Worm (Caenorhabditis elegans) whole organism, mixed stage, embryonic: ENCODE results near the gene C37H5.14.

Source experiments
- M03D4.4 ChIP-seq: sonication (generic microtip); optimal IDR thresholded peaks from 2 replicates; lab custom pipeline; 2017; ENCODE audit warnings: mild to moderate bottlenecking, missing genetic modification characterization, missing compliant biosample characterization
- bed-3 ChIP-seq: fragments of 200-800 bp; sonication (Bioruptor generic); optimal IDR thresholded peaks from 3 replicates; lab custom pipeline; 2018; ENCODE audit warnings: mild to moderate bottlenecking, missing genetic modification characterization, moderate library complexity, missing compliant biosample characterization
- ceh-39 ChIP-seq: fragments of 150-350 bp; optimal IDR thresholded peaks from 2 replicates; lab custom pipeline; 2014; ENCODE audit warnings: missing biosample characterization, missing genetic modification characterization
- ceh-43 ChIP-seq: fragments of 200-800 bp; sonication (Bioruptor generic); optimal IDR thresholded peaks from 2 replicates; lab custom pipeline; 2018; ENCODE audit warnings: mild to moderate bottlenecking, missing genetic modification characterization, moderate library complexity, missing compliant biosample characterization
- ceh-83 ChIP-seq: fragments of 200-800 bp; sonication (Bioruptor generic); optimal IDR thresholded peaks from 2 replicates; lab custom pipeline; 2018; ENCODE audit warnings: mild to moderate bottlenecking, missing genetic modification characterization, missing compliant biosample characterization
- ces-1 ChIP-seq: fragments of 150-350 bp; optimal IDR thresholded peaks from 2 replicates; lab custom pipeline; 2014; ENCODE audit warnings: missing biosample characterization, missing genetic modification reagents, missing genetic modification characterization
- cnd-1 ChIP-seq: fragments of 200-800 bp; sonication (Bioruptor generic); optimal IDR thresholded peaks from 2 replicates; lab custom pipeline; 2018; ENCODE audit warnings: mild to moderate bottlenecking, missing genetic modification characterization, missing compliant biosample characterization
- drap-1 ChIP-seq: fragments of 200-800 bp; sonication (Bioruptor generic); optimal IDR thresholded peaks from 3 replicates; lab custom pipeline; 2018; ENCODE audit warnings: mild to moderate bottlenecking, missing genetic modification characterization, missing compliant biosample characterization
- elt-1 ChIP-seq: sonication (generic microtip); optimal IDR thresholded peaks from 2 replicates; lab custom pipeline; 2017; ENCODE audit warnings: missing genetic modification characterization, mild to moderate bottlenecking, missing compliant biosample characterization, antibody characterized with exemption, moderate library complexity, borderline replicate concordance; ENCODE audit not compliant: insufficient read depth
- elt-3 ChIP-seq: fragments of 150-350 bp; optimal IDR thresholded peaks from 2 replicates; lab custom pipeline; 2014; ENCODE audit warnings: missing biosample characterization, missing genetic modification characterization
- flh-1 ChIP-seq: fragments of 200-800 bp; sonication (Bioruptor generic); optimal IDR thresholded peaks from 2 replicates; lab custom pipeline; 2018; ENCODE audit warnings: mild to moderate bottlenecking, missing genetic modification characterization, moderate library complexity, missing compliant biosample characterization
- hlh-1 ChIP-seq: fragments of 150-350 bp; optimal IDR thresholded peaks from 2 replicates; lab custom pipeline; 2014; ENCODE audit warnings: missing biosample characterization, missing genetic modification reagents, missing genetic modification characterization
- lin-13 ChIP-seq: fragments of 150-350 bp; optimal IDR thresholded peaks from 2 replicates; lab custom pipeline; 2014; ENCODE audit warnings: missing biosample characterization, missing genetic modification characterization
- lin-32 ChIP-seq: fragments of 200-800 bp; sonication (Bioruptor generic); optimal IDR thresholded peaks from 2 replicates; lab custom pipeline; 2018; ENCODE audit warnings: mild to moderate bottlenecking, missing genetic modification characterization, missing compliant biosample characterization
- lsy-2 ChIP-seq: fragments of 150-350 bp; optimal IDR thresholded peaks from 2 replicates; lab custom pipeline; 2014; ENCODE audit warnings: missing biosample characterization, missing genetic modification characterization
- mab-5 ChIP-seq: fragments of 150-350 bp; optimal IDR thresholded peaks from 2 replicates; lab custom pipeline; 2014; ENCODE audit warnings: missing biosample characterization, missing genetic modification characterization
- mep-1 ChIP-seq: fragments of 150-350 bp; optimal IDR thresholded peaks from 2 replicates; lab custom pipeline; 2017; ENCODE audit warnings: missing biosample characterization, missing genetic modification reagents, missing genetic modification characterization, inconsistent platforms
- mls-2 ChIP-seq: sonication (generic microtip); optimal IDR thresholded peaks from 2 replicates; lab custom pipeline; 2016; ENCODE audit warnings: mild to moderate bottlenecking, missing genetic modification characterization, moderate library complexity, missing compliant biosample characterization
- nhr-12 ChIP-seq: fragments of 150-350 bp; optimal IDR thresholded peaks from 2 replicates; lab custom pipeline; 2014; ENCODE audit warnings: missing biosample characterization, missing genetic modification characterization
- nhr-2 ChIP-seq: fragments of 150-350 bp; optimal IDR thresholded peaks from 2 replicates; lab custom pipeline; 2014; ENCODE audit warnings: missing biosample characterization, missing genetic modification characterization
- nhr-237 ChIP-seq: fragments of 150-350 bp; optimal IDR thresholded peaks from 2 replicates; lab custom pipeline; 2014; ENCODE audit warnings: missing biosample characterization, missing genetic modification characterization
- nhr-28 ChIP-seq: fragments of 150-350 bp; optimal IDR thresholded peaks from 2 replicates; lab custom pipeline; 2014; ENCODE audit warnings: missing biosample characterization, missing genetic modification characterization
- nhr-76 ChIP-seq: sonication (generic microtip); optimal IDR thresholded peaks from 2 replicates; lab custom pipeline; 2017; ENCODE audit warnings: missing biosample characterization, missing genetic modification characterization
- pha-4 ChIP-seq: fragments of 150-350 bp; optimal IDR thresholded peaks from 2 replicates; lab custom pipeline; 2018; ENCODE audit warnings: missing biosample characterization, missing genetic modification reagents, missing genetic modification characterization
- sem-2 ChIP-seq: fragments of 200-800 bp; sonication (Bioruptor generic); optimal IDR thresholded peaks from 2 replicates; lab custom pipeline; 2018; ENCODE audit warnings: mild to moderate bottlenecking, missing genetic modification characterization, missing compliant biosample characterization
- snpc-4 ChIP-seq: fragments of 150-350 bp; optimal IDR thresholded peaks from 2 replicates; lab custom pipeline; 2014; ENCODE audit warnings: missing biosample characterization, missing genetic modification characterization
- sptf-1 ChIP-seq: sonication (generic microtip); optimal IDR thresholded peaks from 2 replicates; lab custom pipeline; 2017; ENCODE audit warnings: mild to moderate bottlenecking, missing genetic modification characterization, moderate library complexity, missing compliant biosample characterization
- tbx-8 ChIP-seq: fragments of 200-800 bp; sonication (Bioruptor generic); optimal IDR thresholded peaks from 2 replicates; lab custom pipeline; 2018; ENCODE audit warnings: mild to moderate bottlenecking, missing genetic modification characterization, moderate library complexity, missing compliant biosample characterization
- unc-120 ChIP-seq: sonication (generic microtip); optimal IDR thresholded peaks from 2 replicates; lab custom pipeline; 2017; ENCODE audit warnings: missing genetic modification characterization, missing compliant biosample characterization; ENCODE audit not compliant: poor library complexity, severe bottlenecking
- unc-39 ChIP-seq: fragments of 150-350 bp; optimal IDR thresholded peaks from 2 replicates; lab custom pipeline; 2014; ENCODE audit warnings: missing biosample characterization, missing genetic modification characterization
- unc-62 ChIP-seq: fragments of 150-350 bp; optimal IDR thresholded peaks from 2 replicates; lab custom pipeline; 2014; ENCODE audit warnings: missing biosample characterization, missing genetic modification reagents, missing genetic modification characterization
- zip-8 ChIP-seq: fragments of 150-350 bp; optimal IDR thresholded peaks from 2 replicates; lab custom pipeline; 2014; ENCODE audit warnings: missing biosample characterization, missing genetic modification characterization
- ztf-11 ChIP-seq: fragments of 150-350 bp; optimal IDR thresholded peaks from 2 replicates; lab custom pipeline; 2014; ENCODE audit warnings: missing biosample characterization, missing genetic modification characterization

The C37H5.14 gene

ce11 chrV:4834277-4834676 lies at the start of gene C37H5.14:
TSS of gene C37H5.14 (minus strand) at chrV:4834377.
- no peak for TF ChIP-seq bed-3 (GFP tag; lab: Kevin White, UChicago)
- TF ChIP-seq elt-1: no peak
- no peak for TF ChIP-seq mls-2
- no peak for TF ChIP-seq cnd-1 (tag; lab: Kevin White, UChicago)
- no peak for TF ChIP-seq unc-39 (tag; lab: Kevin White, UChicago)
- no peak for TF ChIP-seq ceh-43 (GFP tag; lab: Kevin White, UChicago)
- TF ChIP-seq nhr-12 (tag; lab: Kevin White, UChicago): no peak
- no peak for TF ChIP-seq sptf-1 (tag; lab: Kevin White, UChicago)
- no peak for TF ChIP-seq ces-1 (GFP tag; lab: Kevin White, UChicago)
- TF ChIP-seq ceh-83 (GFP tag; lab: Kevin White, UChicago): no peak
- TF ChIP-seq mab-5 (tag; lab: Kevin White, UChicago): no peak
- TF ChIP-seq elt-3: no peak
- TF ChIP-seq nhr-76 (tag; lab: Kevin White, UChicago): no peak
- no peak for TF ChIP-seq unc-62 (GFP tag; lab: Kevin White, UChicago)
- no peak for TF ChIP-seq mep-1
- no peak for TF ChIP-seq snpc-4 (tag; lab: Kevin White, UChicago)
- TF ChIP-seq zip-8: no peak
- no peak for TF ChIP-seq hlh-1 (tag; lab: Kevin White, UChicago)
- TF ChIP-seq nhr-2: no peak
- no peak for TF ChIP-seq ceh-39

ce11 chrV:4881377-4881776 lies 47.2 kb upstream of the C37H5.14 start, which contains the start of gene str-32:
TSS of gene str-32 (minus strand) at chrV:4881477.
- TF ChIP-seq nhr-2 (no peak), pha-4 (no peak), lsy-2 (tag; lab: Kevin White, UChicago) (no peak), elt-3 (no peak), zip-8 (no peak), snpc-4 (tag; lab: Kevin White, UChicago) (no peak)

- TF ChIP-seq lin-13 (tag; lab: Kevin White, UChicago): no peak
- no peak for TF ChIP-seq sem-2
- TF ChIP-seq unc-62 (GFP tag; lab: Kevin White, UChicago): no peak
- no peak for TF ChIP-seq sptf-1 (tag; lab: Kevin White, UChicago)
- TF ChIP-seq ceh-39: no peak
- TF ChIP-seq mls-2: no peak
- TF ChIP-seq ceh-83 (GFP tag; lab: Kevin White, UChicago): no peak
- no peak for TF ChIP-seq mep-1
- TF ChIP-seq nhr-76 (tag; lab: Kevin White, UChicago): no peak
- TF ChIP-seq M03D4.4 (tag; lab: Kevin White, UChicago): no peak
- no peak for TF ChIP-seq lin-32
- no peak for TF ChIP-seq unc-120 (tag; lab: Kevin White, UChicago)
- no peak for TF ChIP-seq nhr-28 (tag; lab: Kevin White, UChicago)
- TF ChIP-seq cnd-1 (tag; lab: Kevin White, UChicago): no peak
- TF ChIP-seq, all 35 proteins: peak for 0
Measured at ce11 chrV:4879251-4879650, 45.1 kb upstream of the C37H5.14 start, which contains the start of gene T19H12.15. TSS of gene T19H12.15 (minus strand) at chrV:4879351.

- TF ChIP-seq nhr-28 (tag; lab: Kevin White, UChicago) (no peak), lin-32 (no peak), ceh-39 (no peak), ztf-11 (tag; lab: Kevin White, UChicago) (no peak), nhr-12 (tag; lab: Kevin White, UChicago) (no peak), lin-13 (tag; lab: Kevin White, UChicago) (no peak), elt-1 (no peak), unc-120 (tag; lab: Kevin White, UChicago) (no peak), lsy-2 (tag; lab: Kevin White, UChicago) (no peak), sptf-1 (tag; lab: Kevin White, UChicago) (no peak), tbx-8 (no peak), elt-3 (no peak), mls-2 (no peak), ceh-43 (GFP tag; lab: Kevin White, UChicago) (no peak), M03D4.4 (tag; lab: Kevin White, UChicago) (no peak), unc-39 (tag; lab: Kevin White, UChicago) (no peak)
Measured at ce11 chrV:4877587-4877986, 43.4 kb upstream of the C37H5.14 start, which contains the start of gene T19H12.6. TSS of gene T19H12.6 (minus strand) at chrV:4877687.

ce11 chrV:4871992-4872391 lies 37.8 kb upstream of the C37H5.14 start, which contains the start of gene srd-33:
TSS of gene srd-33 (plus strand) at chrV:4872292.
- TF ChIP-seq drap-1: no peak
- TF ChIP-seq pha-4: no peak
- TF ChIP-seq nhr-2: no peak
- no peak for TF ChIP-seq bed-3 (GFP tag; lab: Kevin White, UChicago)
- no peak for TF ChIP-seq nhr-76 (tag; lab: Kevin White, UChicago)
- no peak for TF ChIP-seq ceh-83 (GFP tag; lab: Kevin White, UChicago)
- no peak for TF ChIP-seq M03D4.4 (tag; lab: Kevin White, UChicago)
- TF ChIP-seq nhr-237 (tag; lab: Kevin White, UChicago): no peak
- no peak for TF ChIP-seq snpc-4 (tag; lab: Kevin White, UChicago)
- TF ChIP-seq lin-32: no peak
- TF ChIP-seq zip-8: no peak
- no peak for TF ChIP-seq sem-2
- no peak for TF ChIP-seq ces-1 (GFP tag; lab: Kevin White, UChicago)
- no peak for TF ChIP-seq unc-39 (tag; lab: Kevin White, UChicago)
- no peak for TF ChIP-seq sptf-1 (tag; lab: Kevin White, UChicago)
- TF ChIP-seq elt-1: no peak
- no peak for TF ChIP-seq nhr-12 (tag; lab: Kevin White, UChicago)
- no peak for TF ChIP-seq unc-62 (GFP tag; lab: Kevin White, UChicago)
- TF ChIP-seq flh-1 (GFP tag; lab: Kevin White, UChicago): no peak
- TF ChIP-seq, all 35 proteins: peak for 0
